Worm (Caenorhabditis elegans) whole organism, early embryonic: Measurements from ENCODE around the gene srd-32.

Experiments used
- ama-1 ChIP-seq: fragments of 150-350 bp; optimal IDR thresholded peaks from 2 replicates; lab custom pipeline; 2014
- ceh-13 ChIP-seq: fragments of 200-800 bp; sonication (Bioruptor generic); optimal IDR thresholded peaks from 2 replicates; lab custom pipeline; 2018; ENCODE audit warnings: mild to moderate bottlenecking, missing genetic modification characterization, missing compliant biosample characterization
- ets-7 ChIP-seq: sonication (generic microtip); optimal IDR thresholded peaks from 2 replicates; lab custom pipeline; 2016; ENCODE audit warnings: missing genotype, missing genetic modification characterization, missing compliant biosample characterization
- flt-1 ChIP-seq: fragments of 200-800 bp; sonication (Bioruptor generic); IDR thresholded peaks from 2 replicates; pipeline ENCODE4 v1.3.6; 2022; ENCODE audit warnings: missing genetic modification characterization, missing compliant biosample characterization
- hnd-1 ChIP-seq: sonication (generic microtip); optimal IDR thresholded peaks from 2 replicates; lab custom pipeline; 2016; ENCODE audit warnings: missing genetic modification characterization, missing compliant biosample characterization
- sea-1 ChIP-seq: fragments of 200-800 bp; sonication (Bioruptor generic); conservative IDR thresholded peaks from 2 replicates; pipeline ENCODE4 v1.3.6; 2022; ENCODE audit warnings: missing genetic modification characterization, missing compliant biosample characterization
- tbx-37 ChIP-seq: fragments of 200-800 bp; sonication (Bioruptor generic); conservative IDR thresholded peaks from 2 replicates; pipeline ENCODE4 v1.3.6; 2022; ENCODE audit warnings: missing genetic modification reagents, missing genetic modification characterization, missing compliant biosample characterization

ce11 chrV:4850446-4850845 lies 15.0 kb upstream of the srd-32 start:
- no peak for TF ChIP-seq hnd-1 (tag; lab: Kevin White, UChicago)
- TF ChIP-seq flt-1 (GFP tag; lab: Robert Waterston, UW), result no peak
- TF ChIP-seq sea-1 (GFP tag; lab: Robert Waterston, UW), result no peak
- no peak for TF ChIP-seq ama-1
- TF ChIP-seq ceh-13, result no peak
- TF ChIP-seq ets-7, result no peak
- no peak for TF ChIP-seq tbx-37 (GFP tag; lab: Robert Waterston, UW)
